Fruit fly (Drosophila melanogaster) whole organism, embryonic: ENCODE data around the gene Nadsyn.

Experiments
- CG12236 ChIP-seq: fragments of 200-800 bp; sonication (Bioruptor generic); optimal IDR thresholded peaks from 2 replicates; lab custom pipeline; 2016; ENCODE audit warnings: missing biosample characterization, missing genetic modification characterization
- sd ChIP-seq: fragments of 200-800 bp; sonication (Bioruptor generic); optimal IDR thresholded peaks from 3 replicates; lab custom pipeline; 2018; ENCODE audit warnings: missing biosample characterization, mild to moderate bottlenecking, missing genetic modification characterization, moderate library complexity

dm6 chrX:13747635-13748467 is 29.8 kb upstream of the Nadsyn start:
- TF ChIP-seq sd (no peak), CG12236 (GFP tag; lab: Kevin White, UChicago) (no peak)
